Worm (Caenorhabditis elegans): ENCODE data around the gene K05F1.9.

ce11 chrII:5845441-5845840, 44.5 kb upstream of the K05F1.9 start, which contains the start of the genes ZK1248.17 and H41C03.3:
- no peak for TF ChIP-seq unc-62 (GFP tag; optimal IDR thresholded peaks at IDR 0.05)
- TF ChIP-seq lsy-2 (tag; optimal IDR thresholded peaks at IDR 0.05) = no peak
- no peak for TF ChIP-seq ces-1 (GFP tag; optimal IDR thresholded peaks at IDR 0.05)
- no peak for TF ChIP-seq ztf-11 (tag; optimal IDR thresholded peaks at IDR 0.05)
- TF ChIP-seq sptf-1 (tag; optimal IDR thresholded peaks at IDR 0.05) = no peak
- TF ChIP-seq mls-2 (tag; optimal IDR thresholded peaks at IDR 0.05) = no peak
- no peak for TF ChIP-seq nhr-12 (tag; optimal IDR thresholded peaks at IDR 0.05)
- no peak for TF ChIP-seq nhr-28 (tag; optimal IDR thresholded peaks at IDR 0.05)
- no peak for TF ChIP-seq flh-1 (GFP tag; optimal IDR thresholded peaks at IDR 0.05)
- no peak for TF ChIP-seq elt-3 (tag; optimal IDR thresholded peaks at IDR 0.05)
- no peak for TF ChIP-seq blmp-1 (tag; optimal IDR thresholded peaks at IDR 0.05)
- no peak for TF ChIP-seq pha-4 (tag; optimal IDR thresholded peaks at IDR 0.05)
